Worm (Caenorhabditis elegans): Measurements from ENCODE around the gene clec-254.

Gene clec-254

DNA sequence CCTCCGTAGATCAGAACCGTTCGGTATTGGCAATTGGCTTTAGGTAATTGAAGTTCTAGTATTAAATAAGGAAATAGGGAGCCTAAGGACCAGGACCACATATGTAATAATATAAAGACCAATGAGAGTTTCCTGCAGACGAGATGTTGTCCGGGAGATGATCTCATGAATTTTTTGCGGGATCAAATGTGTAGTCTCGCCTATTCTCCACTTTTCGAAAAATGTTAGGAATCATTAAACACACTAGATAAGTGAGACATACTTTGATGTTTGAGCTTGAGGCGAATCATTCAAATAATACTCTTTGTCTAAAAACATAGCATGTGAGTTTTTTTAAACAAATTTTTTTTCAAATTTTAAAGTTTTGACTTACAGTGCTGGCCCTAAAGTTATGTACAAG, 1.2 kb downstream of the clec-254 start, which contains the start of gene F11D11.6:
TSS of gene F11D11.6 (minus strand) at position 101 of the 400 bp plus-strand sequence.
- TF ChIP-seq nhr-23 (tag; optimal IDR thresholded peaks at IDR 0.05) (no peak), aly-2 (tag; optimal IDR thresholded peaks at IDR 0.05) (no peak), nhr-76 (tag; optimal IDR thresholded peaks at IDR 0.05) (no peak), lin-15B (tag; optimal IDR thresholded peaks at IDR 0.05) (no peak), ceh-16 (tag; optimal IDR thresholded peaks at IDR 0.05) (no peak), egl-27 (tag; optimal IDR thresholded peaks at IDR 0.05) (no peak), tbx-2 (tag; optimal IDR thresholded peaks at IDR 0.05) (no peak), R02D3.7 (tag; optimal IDR thresholded peaks at IDR 0.05) (no peak), unc-62 (GFP tag; optimal IDR thresholded peaks at IDR 0.05) (no peak), ceh-9 (tag; optimal IDR thresholded peaks at IDR 0.05) (no peak), nhr-67 (tag; optimal IDR thresholded peaks at IDR 0.05) (no peak), elt-1 (tag; optimal IDR thresholded peaks at IDR 0.05) (no peak), ztf-4 (tag; optimal IDR thresholded peaks at IDR 0.05) (no peak), ztf-11 (tag; optimal IDR thresholded peaks at IDR 0.05) (no peak), daf-12 (tag; optimal IDR thresholded peaks at IDR 0.05) (no peak), elt-2 (tag; optimal IDR thresholded peaks at IDR 0.05) (no peak), nfya-1 (tag; optimal IDR thresholded peaks at IDR 0.05; ENCODE audit: insufficient read depth) (no peak), nhr-237 (tag; optimal IDR thresholded peaks at IDR 0.05) (no peak)

DNA sequence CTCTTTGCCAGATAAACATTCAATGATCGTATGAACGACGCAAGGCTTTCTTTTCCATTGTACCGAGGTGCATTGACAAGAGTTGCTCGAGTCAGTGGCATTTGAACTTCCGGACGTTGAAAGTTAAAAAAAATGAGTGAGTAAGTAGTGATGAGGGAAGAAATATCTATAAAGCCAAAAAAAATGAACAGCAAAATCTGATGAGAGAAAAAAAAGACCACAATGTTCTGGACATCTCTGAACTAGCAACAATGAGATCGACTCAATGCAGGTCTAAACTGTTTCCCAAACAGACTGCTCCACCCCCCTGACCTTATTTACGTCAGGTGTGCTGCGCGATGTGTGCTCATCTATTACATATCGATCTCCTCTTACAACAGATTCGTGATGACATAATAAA, 3.8 kb downstream of the clec-254 start, which contains the start of the genes F11D11.21 and F11D11.12:
TSS of gene F11D11.21 (minus strand) at position 101 of the 400 bp plus-strand sequence.
TSS of gene F11D11.12 (minus strand) at position 238 of the 400 bp plus-strand sequence.
- TF ChIP-seq ceh-82 (tag; optimal IDR thresholded peaks at IDR 0.05) = no peak
- TF ChIP-seq elt-3 (tag; optimal IDR thresholded peaks at IDR 0.05) = no peak
- TF ChIP-seq nhr-11 (tag; optimal IDR thresholded peaks at IDR 0.05) = no peak
- TF ChIP-seq lin-39 (tag; optimal IDR thresholded peaks at IDR 0.05) = no peak
- no peak for TF ChIP-seq jun-1 (tag; optimal IDR thresholded peaks at IDR 0.05)
- TF ChIP-seq ceh-16 (tag; optimal IDR thresholded peaks at IDR 0.05) = no peak
- TF ChIP-seq pha-4 (tag; optimal IDR thresholded peaks at IDR 0.05) = no peak
- no peak for TF ChIP-seq ZK546.5 (tag; optimal IDR thresholded peaks at IDR 0.05)
- TF ChIP-seq mml-1 (tag; optimal IDR thresholded peaks at IDR 0.05) = no peak
- no peak for TF ChIP-seq nhr-67 (tag; optimal IDR thresholded peaks at IDR 0.05)
- TF ChIP-seq nfya-1 (tag; optimal IDR thresholded peaks at IDR 0.05; ENCODE audit: insufficient read depth) = no peak
- no peak for TF ChIP-seq ztf-11 (tag; optimal IDR thresholded peaks at IDR 0.05)
- TF ChIP-seq sea-2 (GFP tag; optimal IDR thresholded peaks at IDR 0.05) = no peak
- TF ChIP-seq snpc-4 (tag; optimal IDR thresholded peaks at IDR 0.05) = no peak

DNA sequence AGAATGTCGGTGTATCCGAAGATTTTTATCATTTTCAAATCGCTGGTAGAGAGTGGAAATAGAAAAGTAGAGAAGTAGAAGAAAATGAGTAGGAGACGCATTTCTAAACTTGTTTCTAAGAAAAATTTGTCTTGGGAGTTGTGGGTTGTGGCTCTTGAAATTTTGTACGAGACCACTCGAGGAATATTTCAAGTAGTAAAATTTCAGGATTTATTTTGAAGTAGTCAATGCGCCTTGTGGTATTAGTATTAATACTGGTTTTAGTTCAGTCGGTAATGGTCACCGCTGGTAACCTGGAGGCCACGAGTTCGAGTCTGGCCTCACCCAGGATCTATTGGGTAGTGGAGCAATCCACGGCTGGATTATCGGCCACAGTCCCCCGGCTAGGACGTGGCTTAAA, 5.5 kb downstream of the clec-254 start, which contains the start of gene clec-252:
TSS of gene clec-252 (minus strand) at position 101 of the 400 bp plus-strand sequence.
- TF ChIP-seq zag-1 (tag; optimal IDR thresholded peaks at IDR 0.05) = no peak
- TF ChIP-seq fos-1 (tag; optimal IDR thresholded peaks at IDR 0.05) = no peak
- no peak for TF ChIP-seq snpc-4 (tag; optimal IDR thresholded peaks at IDR 0.05)
- TF ChIP-seq R02D3.7 (tag; optimal IDR thresholded peaks at IDR 0.05) = no peak
- no peak for TF ChIP-seq nhr-43 (tag; optimal IDR thresholded peaks at IDR 0.05; ENCODE audit: poor library complexity, severe bottlenecking)
- no peak for TF ChIP-seq nhr-23 (tag; optimal IDR thresholded peaks at IDR 0.05)
- TF ChIP-seq elt-1 (tag; optimal IDR thresholded peaks at IDR 0.05) = no peak

DNA sequence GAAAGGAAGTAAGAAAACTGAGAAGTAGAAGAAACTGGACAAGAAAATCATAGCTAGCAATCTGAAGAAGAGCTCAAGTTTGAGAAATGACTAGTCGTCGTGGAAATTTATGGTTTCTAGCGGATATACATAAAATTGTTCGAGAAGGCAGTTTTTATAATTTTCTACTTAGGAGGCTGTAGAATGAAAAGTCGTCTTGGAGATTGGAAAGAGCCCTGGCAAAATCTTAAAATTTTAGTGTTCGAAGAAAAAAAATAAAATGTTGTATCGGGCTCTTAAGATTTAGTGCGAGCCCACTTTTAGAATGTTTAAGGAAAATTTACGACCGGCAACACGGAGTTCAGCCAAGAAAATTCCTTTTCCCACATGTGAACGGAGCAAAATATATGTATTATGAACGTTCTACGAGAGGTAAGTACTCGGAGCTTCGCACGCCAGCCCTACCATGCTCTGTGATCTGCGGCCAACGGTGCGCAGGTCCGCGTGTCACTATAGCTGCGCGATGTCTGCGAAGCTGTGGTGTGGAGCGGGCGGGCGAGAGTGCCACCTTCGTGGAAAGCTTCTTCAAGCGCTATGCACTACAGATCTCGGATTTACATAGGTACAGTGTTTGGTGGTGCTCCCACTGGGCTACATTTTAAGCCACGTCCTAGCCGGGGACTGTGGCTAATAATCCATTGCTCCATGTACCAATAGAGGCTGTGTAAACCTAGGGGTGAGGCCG, 7.1 kb downstream of the clec-254 start, which contains the start of gene clec-251:
TSS of gene clec-251 (minus strand) at position 51 of the 724 bp plus-strand sequence.
- no peak for TF ChIP-seq nhr-12 (tag; optimal IDR thresholded peaks at IDR 0.05)
- no peak for TF ChIP-seq fos-1 (tag; optimal IDR thresholded peaks at IDR 0.05)

DNA sequence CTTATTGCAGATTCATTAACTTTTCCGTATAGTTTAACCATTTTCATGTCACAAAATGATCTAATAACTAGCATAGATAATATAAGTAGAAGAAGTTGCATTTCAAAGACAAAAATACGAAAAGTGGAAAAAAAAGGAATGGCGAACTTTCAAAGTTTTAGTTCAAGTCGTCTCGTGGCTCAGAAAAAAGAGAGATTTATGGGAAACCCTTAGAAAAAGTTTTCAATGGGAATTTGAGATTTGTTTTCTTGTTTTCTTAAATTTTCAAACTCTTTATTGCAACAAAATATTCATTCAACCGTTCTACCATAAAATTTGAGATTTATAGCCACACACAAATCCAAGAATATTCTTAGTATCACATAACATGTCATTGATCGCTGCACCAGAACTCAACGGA, 12.1 kb downstream of the clec-254 start, which contains the start of gene clec-250:
TSS of gene clec-250 (minus strand) at position 101 of the 400 bp plus-strand sequence.
- TF ChIP-seq ceh-16 (tag; optimal IDR thresholded peaks at IDR 0.05) = no peak
- TF ChIP-seq ZK546.5 (tag; optimal IDR thresholded peaks at IDR 0.05) = no peak
- TF ChIP-seq egl-5 (tag; optimal IDR thresholded peaks at IDR 0.05) = no peak

Measured in whole organism, L3 larva.